Fruit fly (Drosophila melanogaster) whole organism, pupa: ENCODE data around the gene CG13445.
A peak's percentile ranks its signal among the peaks of the same experiment; 100 is the strongest.

ENCODE experiments used
- CG10348 ChIP-seq: fragments of 200-800 bp; sonication (Bioruptor generic); IDR thresholded peaks from 2 replicates; pipeline ENCODE4 v1.3.6; 2022; ENCODE audit warnings: missing biosample characterization, missing genetic modification characterization
- CG12605 ChIP-seq: fragments of 200-800 bp; sonication (Bioruptor generic); IDR thresholded peaks from 2 replicates; pipeline ENCODE4 v1.3.6; 2022; ENCODE audit warnings: missing biosample characterization, missing genetic modification characterization
- CG13204 ChIP-seq: fragments of 200-800 bp; sonication (Bioruptor generic); optimal IDR thresholded peaks from 2 replicates; lab custom pipeline; 2018; ENCODE audit warnings: missing biosample characterization, mild to moderate bottlenecking, missing genetic modification characterization, moderate library complexity
- CG14655 ChIP-seq: fragments of 200-800 bp; sonication (Bioruptor generic); optimal IDR thresholded peaks from 3 replicates; lab custom pipeline; 2017; ENCODE audit warnings: mild to moderate bottlenecking, missing biosample characterization, missing genetic modification reagents, missing genetic modification characterization
- CG15710 ChIP-seq: fragments of 200-800 bp; sonication (Bioruptor generic); optimal IDR thresholded peaks from 2 replicates; lab custom pipeline; 2018; ENCODE audit warnings: missing biosample characterization, mild to moderate bottlenecking, missing genetic modification characterization, moderate library complexity
- CG17806 ChIP-seq: fragments of 200-800 bp; sonication (Bioruptor generic); optimal IDR thresholded peaks from 2 replicates; lab custom pipeline; 2018; ENCODE audit warnings: missing biosample characterization, mild to moderate bottlenecking, missing genetic modification characterization, moderate library complexity
- CG32121 ChIP-seq: fragments of 200-800 bp; sonication (Bioruptor generic); IDR thresholded peaks from 2 replicates; pipeline ENCODE4 v1.3.6; 2022; ENCODE audit warnings: missing biosample characterization, missing genetic modification characterization
- CG34367 ChIP-seq: fragments of 200-800 bp; sonication (Bioruptor generic); optimal IDR thresholded peaks from 2 replicates; lab custom pipeline; 2018; ENCODE audit warnings: missing biosample characterization, mild to moderate bottlenecking, missing genetic modification characterization
- CG4496 ChIP-seq: fragments of 200-800 bp; sonication (Bioruptor generic); IDR thresholded peaks from 3 replicates; pipeline ENCODE4 v1.3.6; 2022; ENCODE audit warnings: missing biosample characterization, missing genetic modification characterization
- CG8159 ChIP-seq: fragments of 200-800 bp; sonication (Bioruptor generic); optimal IDR thresholded peaks from 3 replicates; lab custom pipeline; 2018; ENCODE audit warnings: missing biosample characterization, mild to moderate bottlenecking, missing genetic modification characterization, moderate library complexity
- CG8301 ChIP-seq: fragments of 200-800 bp; sonication (Bioruptor generic); optimal IDR thresholded peaks from 2 replicates; lab custom pipeline; 2018; ENCODE audit warnings: missing biosample characterization, mild to moderate bottlenecking, missing genetic modification characterization
- CG9948 ChIP-seq: fragments of 200-800 bp; sonication (Bioruptor generic); optimal IDR thresholded peaks from 2 replicates; lab custom pipeline; 2018; ENCODE audit warnings: missing biosample characterization, mild to moderate bottlenecking, missing genetic modification characterization, moderate library complexity
- D1 ChIP-seq: fragments of 200-800 bp; sonication (Bioruptor generic); optimal IDR thresholded peaks from 2 replicates; lab custom pipeline; 2018; ENCODE audit warnings: missing biosample characterization, mild to moderate bottlenecking, missing genetic modification characterization, moderate library complexity
- EcR ChIP-seq: fragments of 200-800 bp; sonication (Bioruptor generic); optimal IDR thresholded peaks from 3 replicates; lab custom pipeline; 2019; ENCODE audit warnings: missing biosample characterization, missing genetic modification characterization, mild to moderate bottlenecking, moderate library complexity, missing genetic modification reagents
- Ets98B ChIP-seq: fragments of 200-800 bp; sonication (Bioruptor generic); IDR thresholded peaks from 2 replicates; pipeline ENCODE4 v1.3.6; 2022; ENCODE audit warnings: missing biosample characterization, missing genetic modification characterization
- Pif1A ChIP-seq: fragments of 200-800 bp; sonication (Bioruptor generic); optimal IDR thresholded peaks from 3 replicates; lab custom pipeline; 2016; ENCODE audit warnings: missing biosample characterization, missing genetic modification characterization
- Pif1B ChIP-seq: fragments of 200-800 bp; sonication (Bioruptor generic); optimal IDR thresholded peaks from 3 replicates; lab custom pipeline; 2016; ENCODE audit warnings: missing biosample characterization, missing genetic modification characterization
- Snoo ChIP-seq: fragments of 200-800 bp; sonication (Bioruptor generic); optimal IDR thresholded peaks from 3 replicates; lab custom pipeline; 2017; ENCODE audit warnings: missing biosample characterization, mild to moderate bottlenecking, missing genetic modification characterization, inconsistent platforms
- fd96Ca ChIP-seq: fragments of 200-800 bp; sonication (Bioruptor generic); IDR thresholded peaks from 3 replicates; pipeline ENCODE4 v1.3.6; 2022; ENCODE audit warnings: missing biosample characterization, missing genetic modification characterization
- gl ChIP-seq: fragments of 200-800 bp; sonication (Bioruptor generic); optimal IDR thresholded peaks from 2 replicates; lab custom pipeline; 2018; ENCODE audit warnings: missing biosample characterization, mild to moderate bottlenecking, missing genetic modification characterization
- rn ChIP-seq: fragments of 200-800 bp; sonication (Bioruptor generic); IDR thresholded peaks from 2 replicates; pipeline ENCODE4 v1.3.6; 2022; ENCODE audit warnings: missing biosample characterization, missing genetic modification characterization

The CG13445 gene

dm6 chr3L:15808667-15809066 lies 618 bp upstream of the CG13445 start:
- TF ChIP-seq D1 (peak; percentile 24), gl (tag; lab: Kevin White, UChicago) (no peak), Snoo (tag; lab: Kevin White, UChicago) (no peak)

- no peak for TF ChIP-seq rn (GFP tag; lab: Robert Waterston, UW)
- no peak for TF ChIP-seq CG9948 (tag; lab: Kevin White, UChicago)
- no peak for TF ChIP-seq CG8301 (tag; lab: Kevin White, UChicago)
- no peak for TF ChIP-seq Pif1A (GFP tag; lab: Kevin White, UChicago)
- no peak for TF ChIP-seq CG4496 (GFP tag; lab: Robert Waterston, UW)
- no peak for TF ChIP-seq CG12605 (GFP tag; lab: Robert Waterston, UW)
- TF ChIP-seq D1, result no peak
- TF ChIP-seq CG14655, result no peak
- TF ChIP-seq Snoo (tag; lab: Kevin White, UChicago), result no peak
- no peak for TF ChIP-seq CG15710 (tag; lab: Kevin White, UChicago)
- no peak for TF ChIP-seq CG8159 (tag; lab: Kevin White, UChicago)
- no peak for TF ChIP-seq CG10348 (GFP tag; lab: Robert Waterston, UW)
- no peak for TF ChIP-seq CG32121
- no peak for TF ChIP-seq Pif1B (GFP tag; lab: Kevin White, UChicago)
Measured at dm6 chr3L:15809768-15810167, 483 bp downstream of the CG13445 start.

DNA sequence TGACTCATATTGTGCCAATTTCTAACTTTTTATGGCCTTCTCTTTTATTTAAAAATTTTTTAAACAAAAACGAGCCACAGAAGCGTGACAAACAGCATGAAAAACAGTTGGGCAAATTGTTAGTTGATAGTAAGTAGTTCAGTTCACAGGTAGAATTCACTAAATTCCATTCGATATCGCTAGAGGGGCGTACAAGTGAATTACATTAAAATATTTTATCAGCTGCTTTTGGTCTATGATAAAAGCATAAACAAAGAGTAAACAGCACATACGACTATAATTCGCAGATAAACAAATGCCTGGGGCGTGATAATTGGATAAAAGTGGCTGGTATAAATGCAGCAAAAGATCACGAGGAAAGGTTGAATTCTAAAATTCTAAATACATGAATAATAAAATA lies 4.7 kb downstream of the CG13445 start:
- TF ChIP-seq rn (GFP tag; lab: Robert Waterston, UW) (no peak), CG14655 (no peak), CG13204 (no peak), CG8301 (tag; lab: Kevin White, UChicago) (no peak), Ets98B (GFP tag; lab: Robert Waterston, UW) (no peak), CG9948 (tag; lab: Kevin White, UChicago) (no peak), CG34367 (tag; lab: Kevin White, UChicago) (no peak), CG17806 (no peak), CG10348 (GFP tag; lab: Robert Waterston, UW) (no peak), Pif1B (GFP tag; lab: Kevin White, UChicago) (no peak), gl (tag; lab: Kevin White, UChicago) (no peak), CG15710 (tag; lab: Kevin White, UChicago) (no peak), CG32121 (no peak), CG4496 (GFP tag; lab: Robert Waterston, UW) (no peak), Snoo (tag; lab: Kevin White, UChicago) (no peak)

dm6 chr3L:15815353-15816142 lies 6.3 kb downstream of the CG13445 start:
- TF ChIP-seq Pif1B (GFP tag; lab: Kevin White, UChicago) (peak; percentile 85), Snoo (tag; lab: Kevin White, UChicago) (peak; percentile 90), Ets98B (GFP tag; lab: Robert Waterston, UW) (peak; percentile 81), CG10348 (GFP tag; lab: Robert Waterston, UW) (no peak), CG9948 (tag; lab: Kevin White, UChicago) (peak; percentile 96), fd96Ca (GFP tag; lab: Robert Waterston, UW) (no peak), D1 (peak; percentile 95), CG14655 (peak; percentile 94), CG13204 (no peak), rn (GFP tag; lab: Robert Waterston, UW) (peak; percentile 64), CG12605 (GFP tag; lab: Robert Waterston, UW) (peak; percentile 75), CG32121 (peak; percentile 86), Pif1A (GFP tag; lab: Kevin White, UChicago) (peak; percentile 85), CG34367 (tag; lab: Kevin White, UChicago) (peak; percentile 91), CG15710 (tag; lab: Kevin White, UChicago) (peak; percentile 91), CG17806 (peak; percentile 95), CG8159 (tag; lab: Kevin White, UChicago) (peak; percentile 95), CG8301 (tag; lab: Kevin White, UChicago) (peak; percentile 93), EcR (GFP tag; lab: Kevin White, UChicago) (peak; percentile 30), gl (tag; lab: Kevin White, UChicago) (peak; percentile 65), CG4496 (GFP tag; lab: Robert Waterston, UW) (no peak; the same call in 2 of the 3 replicates)

DNA sequence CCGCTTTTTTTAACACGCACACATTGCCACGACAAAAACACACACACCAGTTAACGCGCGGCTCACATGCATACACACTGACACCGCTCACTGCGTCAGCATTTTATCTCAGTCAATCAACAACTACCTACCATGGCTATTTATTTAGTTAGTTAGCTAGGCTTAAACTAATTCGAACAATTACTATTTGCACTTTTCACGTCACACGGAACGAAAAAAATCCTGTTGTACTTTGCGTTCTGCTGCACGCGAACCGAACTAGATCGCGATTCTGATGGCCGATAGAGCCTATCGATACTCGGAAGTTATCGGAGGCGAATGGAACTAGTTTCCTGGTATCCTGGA lies 6.8 kb downstream of the CG13445 start, which contains the start of gene fwe:
Gene fwe (minus strand): TSS at position 268 of the 345 bp plus-strand sequence.
- TF ChIP-seq Pif1A (GFP tag; lab: Kevin White, UChicago) (no peak), fd96Ca (GFP tag; lab: Robert Waterston, UW) (no peak), CG34367 (tag; lab: Kevin White, UChicago) (no peak), CG10348 (GFP tag; lab: Robert Waterston, UW) (no peak), rn (GFP tag; lab: Robert Waterston, UW) (no peak), D1 (no peak), CG12605 (GFP tag; lab: Robert Waterston, UW) (no peak), CG17806 (no peak)

dm6 chr3L:15816714-15817113 lies 7.4 kb downstream of the CG13445 start, which contains the start of gene CkIIalpha-i1:
CkIIalpha-i1 (plus strand) TSS chr3L:15816979.
- TF ChIP-seq Pif1A (GFP tag; lab: Kevin White, UChicago) (no peak), CG12605 (GFP tag; lab: Robert Waterston, UW) (no peak), fd96Ca (GFP tag; lab: Robert Waterston, UW) (no peak), CG15710 (tag; lab: Kevin White, UChicago) (no peak), CG14655 (no peak), CG8301 (tag; lab: Kevin White, UChicago) (no peak), CG4496 (GFP tag; lab: Robert Waterston, UW) (no peak), CG34367 (tag; lab: Kevin White, UChicago) (no peak), CG13204 (no peak)
